Worm (Caenorhabditis elegans) whole organism, young adult: ENCODE results near the gene C54C6.7.
A peak's percentile ranks its signal among the peaks of the same experiment; 100 is the strongest.

Experiments
- C06A6.2 ChIP-seq: fragments of 200-800 bp; sonication (Bioruptor generic); conservative IDR thresholded peaks from 2 replicates; pipeline ENCODE4 v1.3.6; 2022; ENCODE audit warnings: missing genetic modification characterization, missing compliant biosample characterization
- F22D6.2 ChIP-seq: sonication (generic microtip); optimal IDR thresholded peaks from 2 replicates; lab custom pipeline; 2016; ENCODE audit warnings: mild to moderate bottlenecking, missing genetic modification characterization, missing compliant biosample characterization
- F23B12.7 ChIP-seq: sonication (generic microtip); optimal IDR thresholded peaks from 2 replicates; lab custom pipeline; 2017; ENCODE audit warnings: missing genetic modification characterization, mild to moderate bottlenecking, missing compliant biosample characterization, antibody characterized with exemption, moderate library complexity; ENCODE audit not compliant: insufficient read depth
- F33H1.4 ChIP-seq: fragments of 200-800 bp; sonication (Bioruptor generic); IDR thresholded peaks from 2 replicates; pipeline ENCODE4 v1.3.6; 2022; ENCODE audit warnings: missing genetic modification reagents, missing genetic modification characterization, missing compliant biosample characterization
- F37B4.10 ChIP-seq: fragments of 200-800 bp; sonication (Bioruptor generic); IDR thresholded peaks from 2 replicates; pipeline ENCODE4 v1.3.6; 2022; ENCODE audit warnings: missing genetic modification characterization, missing compliant biosample characterization
- F57A8.1 ChIP-seq: fragments of 200-800 bp; sonication (Bioruptor generic); optimal IDR thresholded peaks from 2 replicates; lab custom pipeline; 2018; ENCODE audit warnings: mild to moderate bottlenecking, missing genetic modification characterization, moderate library complexity, missing compliant biosample characterization
- T07F8.4 ChIP-seq: sonication (generic microtip); optimal IDR thresholded peaks from 2 replicates; lab custom pipeline; 2016; ENCODE audit warnings: mild to moderate bottlenecking, missing genetic modification characterization, moderate library complexity, missing compliant biosample characterization
- T26A5.8 ChIP-seq: sonication (generic microtip); optimal IDR thresholded peaks from 2 replicates; lab custom pipeline; 2016; ENCODE audit warnings: missing genetic modification characterization, missing compliant biosample characterization
- Y79H2A.3 ChIP-seq: fragments of 200-800 bp; sonication (Bioruptor generic); conservative IDR thresholded peaks from 2 replicates; pipeline ENCODE4 v1.3.6; 2022; ENCODE audit warnings: missing genetic modification reagents, missing genetic modification characterization, missing compliant biosample characterization
- Y95B8A.8 ChIP-seq: fragments of 200-800 bp; sonication (Bioruptor generic); IDR thresholded peaks from 2 replicates; pipeline ENCODE4 v1.3.6; 2022; ENCODE audit warnings: missing genetic modification reagents, missing genetic modification characterization, missing compliant biosample characterization
- akir-1 ChIP-seq: fragments of 200-800 bp; sonication (Bioruptor generic); optimal IDR thresholded peaks from 2 replicates; lab custom pipeline; 2018; ENCODE audit warnings: mild to moderate bottlenecking, missing genetic modification characterization, moderate library complexity, missing compliant biosample characterization
- ama-1 ChIP-seq, 3 experiments: fragments of 150-350 bp in 1 of 3; sonication (generic microtip) in 2 of 3; optimal IDR thresholded peaks; 2 replicates each; lab custom pipeline; 2014 to 2018; ENCODE audit warnings: missing biosample characterization in 2 of 3, missing genetic modification characterization in 2 of 3, missing genetic modification reagents in 2 of 3
- atf-7 ChIP-seq: sonication (generic microtip); optimal IDR thresholded peaks from 2 replicates; lab custom pipeline; 2017; ENCODE audit warnings: mild to moderate bottlenecking, missing genetic modification characterization, missing compliant biosample characterization
- bed-1 ChIP-seq: fragments of 200-800 bp; sonication (Bioruptor generic); IDR thresholded peaks from 2 replicates; pipeline ENCODE4 v1.3.6; 2022; ENCODE audit warnings: missing genetic modification reagents, missing genetic modification characterization, missing compliant biosample characterization
- ceh-91 ChIP-seq: fragments of 200-800 bp; sonication (Bioruptor generic); IDR thresholded peaks from 2 replicates; pipeline ENCODE4 v1.3.6; 2022; ENCODE audit warnings: missing genetic modification reagents, missing genetic modification characterization, missing compliant biosample characterization
- die-1 ChIP-seq: sonication (generic microtip); optimal IDR thresholded peaks from 2 replicates; lab custom pipeline; 2016; ENCODE audit warnings: missing genotype, mild to moderate bottlenecking, missing genetic modification characterization, missing compliant biosample characterization
- dox-1 ChIP-seq: fragments of 200-800 bp; sonication (Bioruptor generic); IDR thresholded peaks from 2 replicates; pipeline ENCODE4 v1.3.6; 2022; ENCODE audit warnings: missing genetic modification reagents, missing genetic modification characterization, missing compliant biosample characterization
- dpff-1 ChIP-seq: sonication (generic microtip); optimal IDR thresholded peaks from 2 replicates; lab custom pipeline; 2017; ENCODE audit warnings: mild to moderate bottlenecking, missing genetic modification characterization, missing compliant biosample characterization
- egl-44 ChIP-seq: fragments of 200-800 bp; sonication (Bioruptor generic); IDR thresholded peaks from 2 replicates; pipeline ENCODE4 v1.3.6; 2022; ENCODE audit warnings: missing genetic modification reagents, missing genetic modification characterization, missing compliant biosample characterization
- ets-4 ChIP-seq: fragments of 200-800 bp; sonication (Bioruptor generic); optimal IDR thresholded peaks from 2 replicates; lab custom pipeline; 2018; ENCODE audit warnings: mild to moderate bottlenecking, missing genetic modification characterization, missing compliant biosample characterization
- hlh-12 ChIP-seq: sonication (generic microtip); optimal IDR thresholded peaks from 2 replicates; lab custom pipeline; 2016; ENCODE audit warnings: missing genetic modification characterization, missing compliant biosample characterization
- hmg-1.2 ChIP-seq: fragments of 200-800 bp; sonication (Bioruptor generic); IDR thresholded peaks from 2 replicates; pipeline ENCODE4 v1.3.6; 2022; ENCODE audit warnings: missing genetic modification reagents, missing genetic modification characterization, missing compliant biosample characterization
- hmg-20 ChIP-seq: fragments of 200-800 bp; sonication (Bioruptor generic); IDR thresholded peaks from 2 replicates; pipeline ENCODE4 v1.3.6; 2022; ENCODE audit warnings: missing genetic modification reagents, missing genetic modification characterization, missing compliant biosample characterization
- hrde-1 ChIP-seq: sonication (generic microtip); optimal IDR thresholded peaks from 2 replicates; lab custom pipeline; 2016; ENCODE audit warnings: missing genetic modification characterization, mild to moderate bottlenecking, missing compliant biosample characterization, moderate library complexity, missing genotype, missing genetic modification reagents, borderline replicate concordance
- let-607 ChIP-seq, 2 experiments: fragments of 200-800 bp in 1 of 2; sonication (Bioruptor generic) in 1 of 2; sonication (generic microtip) in 1 of 2; optimal IDR thresholded peaks; 2 replicates each; lab custom pipeline; 2016 to 2018; ENCODE audit warnings: mild to moderate bottlenecking in 2 of 2, missing compliant biosample characterization in 2 of 2, missing genetic modification characterization in 2 of 2, moderate library complexity in 2 of 2, missing genotype in 1 of 2
- lin-26 ChIP-seq: fragments of 200-800 bp; sonication (Bioruptor generic); IDR thresholded peaks from 2 replicates; pipeline ENCODE4 v1.3.6; 2022; ENCODE audit warnings: missing genetic modification reagents, missing genetic modification characterization, missing compliant biosample characterization
- lin-54 ChIP-seq: fragments of 200-800 bp; sonication (Bioruptor generic); optimal IDR thresholded peaks from 2 replicates; lab custom pipeline; 2018; ENCODE audit warnings: mild to moderate bottlenecking, missing genetic modification characterization, missing compliant biosample characterization
- lir-1 ChIP-seq: fragments of 200-800 bp; sonication (Bioruptor generic); conservative IDR thresholded peaks from 2 replicates; pipeline ENCODE4 v1.3.6; 2022; ENCODE audit warnings: missing genetic modification reagents, missing genetic modification characterization, missing compliant biosample characterization
- lsy-27 ChIP-seq: sonication (generic microtip); optimal IDR thresholded peaks from 2 replicates; lab custom pipeline; 2017; ENCODE audit warnings: missing genetic modification characterization, mild to moderate bottlenecking, missing compliant biosample characterization, antibody characterized with exemption, missing genotype, borderline replicate concordance; ENCODE audit not compliant: insufficient read depth
- madf-10 ChIP-seq: sonication (generic microtip); optimal IDR thresholded peaks from 2 replicates; lab custom pipeline; 2016; ENCODE audit warnings: mild to moderate bottlenecking, missing genetic modification characterization, missing compliant biosample characterization
- madf-3 ChIP-seq: fragments of 200-800 bp; sonication (Bioruptor generic); IDR thresholded peaks from 2 replicates; pipeline ENCODE4 v1.3.6; 2022; ENCODE audit warnings: missing genetic modification reagents, missing genetic modification characterization, missing compliant biosample characterization
- mcd-1 ChIP-seq: fragments of 200-800 bp; sonication (Bioruptor generic); IDR thresholded peaks from 2 replicates; pipeline ENCODE4 v1.3.6; 2022; ENCODE audit warnings: missing genetic modification reagents, missing genetic modification characterization, missing compliant biosample characterization
- nhr-80 ChIP-seq: sonication (generic microtip); optimal IDR thresholded peaks from 2 replicates; lab custom pipeline; 2016; ENCODE audit warnings: missing genetic modification characterization, missing compliant biosample characterization
- pha-4 ChIP-seq: fragments of 150-350 bp; sonication (generic microtip); optimal IDR thresholded peaks from 2 replicates; lab custom pipeline; 2014; ENCODE audit warnings: missing biosample characterization, missing genetic modification reagents, missing genetic modification characterization
- rcor-1 ChIP-seq: fragments of 200-800 bp; sonication (Bioruptor generic); IDR thresholded peaks from 2 replicates; pipeline ENCODE4 v1.3.6; 2022; ENCODE audit warnings: missing genetic modification reagents, missing genetic modification characterization, missing compliant biosample characterization
- sdz-38 ChIP-seq: sonication (generic microtip); optimal IDR thresholded peaks from 2 replicates; lab custom pipeline; 2016; ENCODE audit warnings: missing genotype, missing genetic modification characterization, missing compliant biosample characterization
- snpc-1.1 ChIP-seq: sonication (generic microtip); optimal IDR thresholded peaks from 2 replicates; lab custom pipeline; 2017; ENCODE audit warnings: missing genetic modification characterization, mild to moderate bottlenecking, missing compliant biosample characterization, antibody characterized with exemption, moderate library complexity, missing genotype, missing genetic modification reagents; ENCODE audit not compliant: insufficient read depth
- snpc-1.3 ChIP-seq: sonication (generic microtip); optimal IDR thresholded peaks from 2 replicates; lab custom pipeline; 2017; ENCODE audit warnings: missing genetic modification characterization, mild to moderate bottlenecking, missing compliant biosample characterization, antibody characterized with exemption, moderate library complexity, missing genotype, missing genetic modification reagents; ENCODE audit not compliant: insufficient read depth
- zfh-2 ChIP-seq: fragments of 200-800 bp; sonication (Bioruptor generic); conservative IDR thresholded peaks from 2 replicates; pipeline ENCODE4 v1.3.6; 2022; ENCODE audit warnings: missing genetic modification reagents, missing genetic modification characterization, missing compliant biosample characterization
- ztf-26 ChIP-seq: sonication (generic microtip); optimal IDR thresholded peaks from 2 replicates; lab custom pipeline; 2017; ENCODE audit warnings: missing genetic modification characterization, missing compliant biosample characterization

The C54C6.7 gene

DNA sequence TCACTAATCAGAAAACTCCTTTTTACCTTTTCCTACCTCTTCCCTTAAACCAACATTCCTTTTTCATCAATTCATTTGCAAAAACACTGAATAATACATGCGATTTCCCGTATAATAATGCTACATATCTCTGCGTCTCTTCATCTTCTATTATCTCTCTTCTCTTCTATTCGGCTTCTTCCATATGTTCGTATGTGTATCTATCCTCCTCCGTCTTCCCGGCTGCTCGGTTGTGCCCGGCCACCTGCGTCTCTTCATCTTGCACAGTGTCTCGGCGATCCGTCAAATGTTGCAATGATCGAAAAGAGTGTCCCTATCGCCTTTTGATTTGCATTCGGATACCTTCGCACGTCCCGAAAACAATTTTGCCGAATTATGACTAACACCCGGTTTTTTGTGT is 37.1 kb upstream of the C54C6.7 start:
- peak; percentile 88 for TF ChIP-seq hmg-1.2 (GFP tag; lab: Robert Waterston, UW)
- TF ChIP-seq pha-4 (tag; lab: Kevin White, UChicago) = no peak
- 0 out of 2 replicates have a peak, but pooled peaks have one; percentile 16 for TF ChIP-seq zfh-2 (GFP tag; lab: Robert Waterston, UW)

DNA sequence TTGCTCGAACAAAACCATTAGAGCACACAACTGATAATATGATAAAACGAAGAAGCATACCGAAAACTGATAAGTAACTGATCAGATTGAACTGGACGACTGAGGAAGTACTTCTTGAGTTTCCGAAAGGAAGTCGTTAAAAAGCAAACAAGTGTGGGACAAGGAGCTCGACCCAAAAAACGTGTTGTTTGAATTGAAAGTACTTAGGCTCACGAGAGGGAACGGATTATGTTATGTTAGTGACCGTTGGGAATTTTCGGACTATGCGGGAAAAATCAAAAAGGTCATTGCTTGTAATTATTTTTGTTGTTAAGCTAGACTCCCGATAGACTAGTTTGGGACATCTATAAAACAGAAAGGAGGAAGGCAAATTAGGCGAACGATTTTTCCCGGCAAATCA is 35.4 kb upstream of the C54C6.7 start, which contains the start of gene C48D5.3:
TSS of gene C48D5.3 (minus strand) at position 101 of the 400 bp plus-strand sequence.
- TF ChIP-seq ama-1 (optimal IDR thresholded peaks at IDR 0.05; lab: Kevin White, UChicago) (no peak), ama-1 (GFP tag; optimal IDR thresholded peaks at IDR 0.05; lab: Kevin White, UChicago) (no peak), egl-44 (GFP tag; lab: Robert Waterston, UW) (no peak), ets-4 (GFP tag; lab: Kevin White, UChicago) (no peak), Y79H2A.3 (no peak), madf-10 (no peak), T26A5.8 (no peak), F22D6.2 (tag; lab: Kevin White, UChicago) (no peak), F33H1.4 (GFP tag; lab: Robert Waterston, UW) (no peak), C06A6.2 (GFP tag; lab: Robert Waterston, UW) (no peak), hrde-1 (tag; lab: Kevin White, UChicago) (no peak), lsy-27 (tag; lab: Kevin White, UChicago) (no peak), ztf-26 (no peak), T07F8.4 (no peak), hmg-1.2 (GFP tag; lab: Robert Waterston, UW) (no peak), die-1 (tag; lab: Kevin White, UChicago) (no peak), snpc-1.1 (tag; lab: Kevin White, UChicago) (no peak), nhr-80 (tag; lab: Kevin White, UChicago) (no peak), lir-1 (GFP tag; lab: Robert Waterston, UW) (no peak)

DNA sequence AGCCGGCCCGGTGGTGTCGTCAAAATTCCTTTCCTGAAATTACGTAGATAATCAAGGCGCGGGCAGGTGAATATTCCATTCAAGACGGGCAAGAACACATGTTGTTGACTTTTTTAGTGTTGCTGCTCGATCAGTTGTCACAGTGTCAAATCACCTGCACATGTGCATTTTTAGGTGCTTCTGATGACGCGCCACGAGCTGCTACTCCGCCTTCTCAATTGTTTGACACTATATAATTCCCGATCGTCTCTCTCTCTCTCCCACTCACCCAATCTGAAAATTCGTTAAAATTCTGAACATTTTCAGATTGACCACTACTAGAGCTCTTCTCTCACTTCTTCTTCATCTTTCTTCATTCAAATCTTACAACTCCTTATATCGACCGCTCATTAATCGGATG is 27.1 kb upstream of the C54C6.7 start, which contains the start of gene nhr-6:
TSS of gene nhr-6 (plus strand) at position 301 of the 400 bp plus-strand sequence.
- no peak for TF ChIP-seq lin-54 (GFP tag; lab: Kevin White, UChicago)
- TF ChIP-seq, all 124 proteins: peak for 0

DNA sequence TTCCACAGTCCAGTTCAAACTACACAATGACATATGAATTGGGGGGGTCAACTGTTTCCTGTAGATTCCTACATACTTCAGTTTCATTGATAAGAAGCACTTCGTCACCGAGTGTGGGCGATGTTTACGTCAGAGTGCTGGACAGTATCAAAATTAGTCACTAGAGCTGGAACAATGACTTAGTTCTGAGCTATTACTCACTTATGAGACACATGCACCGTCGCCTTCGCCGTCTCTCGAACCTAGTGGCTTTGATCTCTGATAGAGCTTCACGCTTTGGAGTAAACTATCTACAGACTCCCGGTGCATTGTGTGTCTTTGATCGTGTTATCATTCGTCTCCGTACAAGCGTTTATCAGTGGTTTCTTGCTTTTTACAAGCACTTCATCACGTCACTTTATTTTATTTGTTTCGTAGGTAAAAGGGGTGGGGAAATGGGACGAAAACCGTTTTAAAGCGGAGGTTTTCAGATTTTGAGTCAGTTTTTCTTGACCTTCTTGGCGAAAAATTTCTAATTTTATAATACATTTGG is 25.2 kb upstream of the C54C6.7 start:
- TF ChIP-seq akir-1 (GFP tag; lab: Kevin White, UChicago) (no peak), dox-1 (peak; percentile 61), nhr-80 (tag; lab: Kevin White, UChicago) (peak; percentile 78), sdz-38 (no peak), atf-7 (peak; percentile 47)

DNA sequence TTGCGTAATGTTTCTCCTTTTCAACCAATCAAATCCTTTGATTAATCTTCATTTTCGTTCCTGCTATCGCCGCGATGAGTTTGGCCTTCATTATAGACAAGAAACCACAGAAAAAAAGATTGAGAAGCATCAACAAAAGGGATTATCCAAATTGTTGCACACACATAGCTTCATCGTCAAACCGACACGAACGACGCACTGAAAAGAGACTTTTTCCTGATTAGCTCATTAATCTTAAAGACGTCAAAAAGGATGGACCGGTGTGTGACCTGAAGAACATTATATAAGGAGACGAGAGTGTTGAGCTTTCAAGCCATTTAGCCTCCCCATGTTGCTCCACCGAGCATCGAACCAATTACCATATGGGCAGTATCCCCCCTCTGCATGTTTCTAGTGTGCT is 23.5 kb upstream of the C54C6.7 start:
- no peak for TF ChIP-seq rcor-1
- no peak for TF ChIP-seq ceh-91
- TF ChIP-seq F33H1.4 (GFP tag; lab: Robert Waterston, UW) = no peak
- TF ChIP-seq lin-26 (GFP tag; lab: Robert Waterston, UW) = no peak
- TF ChIP-seq F37B4.10 (GFP tag; lab: Robert Waterston, UW) = no peak
- TF ChIP-seq madf-3 (GFP tag; lab: Robert Waterston, UW) = no peak
- TF ChIP-seq nhr-80 (tag; lab: Kevin White, UChicago) = no peak
- no peak for TF ChIP-seq bed-1
- no peak for TF ChIP-seq let-607 (tag; optimal IDR thresholded peaks at IDR 0.05; lab: Kevin White, UChicago)
- TF ChIP-seq mcd-1 = no peak
- no peak for TF ChIP-seq dpff-1 (tag; lab: Kevin White, UChicago)
- TF ChIP-seq F57A8.1 (GFP tag; lab: Kevin White, UChicago) = no peak
- no peak for TF ChIP-seq hmg-20 (GFP tag; lab: Robert Waterston, UW)
- no peak for TF ChIP-seq F23B12.7
- no peak for TF ChIP-seq Y95B8A.8 (GFP tag; lab: Robert Waterston, UW)
- TF ChIP-seq hlh-12 (tag; lab: Kevin White, UChicago) = no peak
- no peak for TF ChIP-seq snpc-1.3 (tag; lab: Kevin White, UChicago)
